Worm (Caenorhabditis elegans) whole organism, L1 larva: Measurements from ENCODE around the gene nhr-20.

Source experiments
- C16A3.4 ChIP-seq: fragments of 150-350 bp; optimal IDR thresholded peaks from 2 replicates; lab custom pipeline; 2014; ENCODE audit warnings: missing biosample characterization, missing genetic modification characterization
- F16B12.6 ChIP-seq: fragments of 150-350 bp; optimal IDR thresholded peaks from 2 replicates; lab custom pipeline; 2014; ENCODE audit warnings: missing biosample characterization, missing genetic modification characterization
- ceh-63 ChIP-seq: fragments of 200-800 bp; sonication (Bioruptor generic); optimal IDR thresholded peaks from 2 replicates; lab custom pipeline; 2018; ENCODE audit warnings: mild to moderate bottlenecking, missing genetic modification characterization, missing compliant biosample characterization
- ceh-8 ChIP-seq: fragments of 200-800 bp; sonication (Bioruptor generic); optimal IDR thresholded peaks from 2 replicates; lab custom pipeline; 2018; ENCODE audit warnings: mild to moderate bottlenecking, missing genetic modification characterization, moderate library complexity, missing compliant biosample characterization
- ceh-90 ChIP-seq: sonication (generic microtip); optimal IDR thresholded peaks from 2 replicates; lab custom pipeline; 2016; ENCODE audit warnings: missing genetic modification characterization, missing compliant biosample characterization
- ces-1 ChIP-seq: fragments of 150-350 bp; optimal IDR thresholded peaks from 2 replicates; lab custom pipeline; 2014; ENCODE audit warnings: missing biosample characterization, missing genetic modification reagents, missing genetic modification characterization
- efl-1 ChIP-seq, 4 experiments: fragments of 150-350 bp; optimal IDR thresholded peaks in 3 of 4; peaks in 1 of 4; 1 replicate in 1 of 4; 2 replicates in 3 of 4; lab custom pipeline; 2014; ENCODE audit warnings: missing biosample characterization in 2 of 4, missing genetic modification characterization in 2 of 4, missing genetic modification reagents in 2 of 4
- efl-3 ChIP-seq: fragments of 200-800 bp; sonication (Bioruptor generic); optimal IDR thresholded peaks from 2 replicates; lab custom pipeline; 2018; ENCODE audit warnings: mild to moderate bottlenecking, missing genetic modification characterization, missing compliant biosample characterization
- egl-27 ChIP-seq, 2 experiments: fragments of 150-350 bp in 1 of 2; sonication (generic microtip); optimal IDR thresholded peaks; 3 replicates each; lab custom pipeline; 2017 to 2018; ENCODE audit warnings: missing biosample characterization in 2 of 2, missing genetic modification characterization in 2 of 2, missing genetic modification reagents in 2 of 2
- elt-2 ChIP-seq: sonication (generic microtip); optimal IDR thresholded peaks from 2 replicates; lab custom pipeline; 2016; ENCODE audit warnings: missing genetic modification characterization, mild to moderate bottlenecking, inconsistent platforms, missing compliant biosample characterization, missing genetic modification reagents
- ets-5 ChIP-seq: fragments of 200-800 bp; sonication (Bioruptor generic); IDR thresholded peaks from 2 replicates; pipeline ENCODE4 v1.3.6; 2022; ENCODE audit warnings: missing genetic modification characterization, missing compliant biosample characterization
- fkh-10 ChIP-seq: sonication (generic microtip); optimal IDR thresholded peaks from 2 replicates; lab custom pipeline; 2017; ENCODE audit warnings: missing biosample characterization, missing genetic modification reagents, missing genetic modification characterization
- grh-1 ChIP-seq: fragments of 200-800 bp; sonication (Bioruptor generic); IDR thresholded peaks from 2 replicates; pipeline ENCODE4 v1.3.6; 2022; ENCODE audit warnings: missing genetic modification reagents, missing genetic modification characterization, missing compliant biosample characterization
- irx-1 ChIP-seq: sonication (generic microtip); optimal IDR thresholded peaks from 2 replicates; lab custom pipeline; 2016; ENCODE audit warnings: missing genetic modification characterization, missing compliant biosample characterization
- jun-1 ChIP-seq: fragments of 150-350 bp; optimal IDR thresholded peaks from 2 replicates; lab custom pipeline; 2014; ENCODE audit warnings: missing biosample characterization, missing genetic modification reagents, missing genetic modification characterization
- lin-13 ChIP-seq: fragments of 150-350 bp; optimal IDR thresholded peaks from 2 replicates; lab custom pipeline; 2014; ENCODE audit warnings: missing biosample characterization, missing genetic modification reagents, missing genetic modification characterization
- lir-3 ChIP-seq: sonication (generic microtip); optimal IDR thresholded peaks from 2 replicates; lab custom pipeline; 2016; ENCODE audit warnings: mild to moderate bottlenecking, missing genetic modification characterization, moderate library complexity, missing compliant biosample characterization; ENCODE audit not compliant: poor library complexity
- lsy-2 ChIP-seq, 2 experiments: fragments of 150-350 bp; optimal IDR thresholded peaks; 2 replicates each; lab custom pipeline; 2014; ENCODE audit warnings: missing biosample characterization in 2 of 2, missing genetic modification characterization in 2 of 2
- mab-9 ChIP-seq: fragments of 200-800 bp; sonication (Bioruptor generic); IDR thresholded peaks from 2 replicates; pipeline ENCODE4 v1.3.6; 2022; ENCODE audit warnings: missing genetic modification reagents, missing genetic modification characterization, missing compliant biosample characterization
- mdl-1 ChIP-seq, 2 experiments: fragments of 150-350 bp; optimal IDR thresholded peaks; 2 replicates each; lab custom pipeline; 2014 to 2017; ENCODE audit warnings: missing biosample characterization in 2 of 2, missing genetic modification characterization in 2 of 2, inconsistent platforms in 1 of 2
- nhr-237 ChIP-seq: fragments of 150-350 bp; optimal IDR thresholded peaks from 2 replicates; lab custom pipeline; 2014; ENCODE audit warnings: missing biosample characterization, missing genetic modification characterization
- nhr-28 ChIP-seq: fragments of 150-350 bp; optimal IDR thresholded peaks from 2 replicates; lab custom pipeline; 2014; ENCODE audit warnings: missing biosample characterization, missing genetic modification characterization
- nhr-47 ChIP-seq: sonication (generic microtip); optimal IDR thresholded peaks from 2 replicates; lab custom pipeline; 2016; ENCODE audit warnings: mild to moderate bottlenecking, missing genetic modification characterization, moderate library complexity, missing compliant biosample characterization
- nhr-76 ChIP-seq: sonication (generic microtip); optimal IDR thresholded peaks from 2 replicates; lab custom pipeline; 2017; ENCODE audit warnings: missing biosample characterization, missing genetic modification characterization
- nhr-84 ChIP-seq: sonication (generic microtip); optimal IDR thresholded peaks from 2 replicates; lab custom pipeline; 2017; ENCODE audit warnings: missing biosample characterization, missing genetic modification characterization
- nhr-85 ChIP-seq: sonication (generic microtip); peaks from one replicate; lab custom pipeline; 2016; ENCODE audit warnings: missing genetic modification characterization, inconsistent platforms, missing compliant biosample characterization
- pax-3 ChIP-seq: fragments of 200-800 bp; sonication (Bioruptor generic); optimal IDR thresholded peaks from 2 replicates; lab custom pipeline; 2018; ENCODE audit warnings: mild to moderate bottlenecking, missing genetic modification characterization, moderate library complexity, missing compliant biosample characterization
- pqm-1 ChIP-seq: sonication (generic microtip); optimal IDR thresholded peaks from 3 replicates; lab custom pipeline; 2017; ENCODE audit warnings: missing biosample characterization, missing genetic modification characterization
- rnt-1 ChIP-seq: sonication (generic microtip); optimal IDR thresholded peaks from 2 replicates; lab custom pipeline; 2016; ENCODE audit warnings: mild to moderate bottlenecking, missing genetic modification characterization, moderate library complexity, missing compliant biosample characterization
- sox-4 ChIP-seq: sonication (generic microtip); optimal IDR thresholded peaks from 2 replicates; lab custom pipeline; 2016; ENCODE audit warnings: missing genetic modification characterization, missing compliant biosample characterization
- sup-37 ChIP-seq: fragments of 200-800 bp; sonication (Bioruptor generic); optimal IDR thresholded peaks from 2 replicates; lab custom pipeline; 2018; ENCODE audit warnings: mild to moderate bottlenecking, missing genetic modification characterization, missing compliant biosample characterization
- unc-130 ChIP-seq: fragments of 150-350 bp; optimal IDR thresholded peaks from 2 replicates; lab custom pipeline; 2017; ENCODE audit warnings: missing biosample characterization, missing genetic modification characterization, inconsistent platforms
- unc-30 ChIP-seq: sonication (generic microtip); optimal IDR thresholded peaks from 2 replicates; lab custom pipeline; 2017; ENCODE audit warnings: missing biosample characterization, missing genetic modification characterization
- unc-62 ChIP-seq: fragments of 150-350 bp; optimal IDR thresholded peaks from 2 replicates; lab custom pipeline; 2014; ENCODE audit warnings: missing biosample characterization, missing genetic modification reagents, missing genetic modification characterization
- vab-15 ChIP-seq: sonication (generic microtip); optimal IDR thresholded peaks from 2 replicates; lab custom pipeline; 2017; ENCODE audit warnings: missing genotype, mild to moderate bottlenecking, missing genetic modification characterization, missing compliant biosample characterization
- xbp-1 ChIP-seq: sonication (generic microtip); optimal IDR thresholded peaks from 2 replicates; lab custom pipeline; 2016; ENCODE audit warnings: missing genetic modification characterization, missing compliant biosample characterization
- zag-1 ChIP-seq: fragments of 150-350 bp; optimal IDR thresholded peaks from 2 replicates; lab custom pipeline; 2014; ENCODE audit warnings: missing biosample characterization, missing genetic modification characterization
- ztf-11 ChIP-seq, 2 experiments: sonication (generic microtip); optimal IDR thresholded peaks; 2 replicates each; lab custom pipeline; 2016 to 2017; ENCODE audit warnings: missing genetic modification characterization in 2 of 2, missing biosample characterization in 1 of 2, missing compliant biosample characterization in 1 of 2

The nhr-20 gene

ce11 chrIII:4231372-4231771 lies 1.6 kb downstream of the nhr-20 start:
- no peak for TF ChIP-seq ceh-63
- no peak for TF ChIP-seq mab-9 (GFP tag; lab: Robert Waterston, UW)
- TF ChIP-seq unc-30 (tag; lab: Kevin White, UChicago) = no peak
- TF ChIP-seq efl-1 (optimal IDR thresholded peaks at IDR 0.05; lab: Kevin White, UChicago) = no peak
- TF ChIP-seq efl-1 (GFP tag; optimal IDR thresholded peaks at IDR 0.05 in 1 of 2; lab: Kevin White, UChicago) = peak in 1 of 2 experiments; percentile 48

ce11 chrIII:4230092-4230491 lies 2.9 kb downstream of the nhr-20 start:
- TF ChIP-seq ztf-11 (tag; optimal IDR thresholded peaks at IDR 0.05; lab: Kevin White, UChicago) = no peak
- peak in 1 of 2 experiments; percentile 3 for TF ChIP-seq lsy-2 (tag; optimal IDR thresholded peaks at IDR 0.05; lab: Kevin White, UChicago)
- TF ChIP-seq, all 84 proteins: peak for 1

ce11 chrIII:4228841-4229240 lies 4.2 kb downstream of the nhr-20 start, which contains the start of gene F43C1.5:
F43C1.5 (plus strand) TSS chrIII:4229141.
- TF ChIP-seq efl-1 (optimal IDR thresholded peaks at IDR 0.05; lab: Kevin White, UChicago) (no peak), efl-1 (GFP tag; optimal IDR thresholded peaks at IDR 0.05 in 1 of 2; lab: Kevin White, UChicago) (peak in 1 of 2 experiments; percentile 20), grh-1 (GFP tag; lab: Robert Waterston, UW) (no peak)

ce11 chrIII:4228008-4228407 lies 5.0 kb downstream of the nhr-20 start, which contains the start of gene mpk-1:
mpk-1 (minus strand) TSS chrIII:4228108.
- TF ChIP-seq elt-2 (tag; lab: Kevin White, UChicago) = no peak

- no peak for TF ChIP-seq lsy-2 (tag; optimal IDR thresholded peaks at IDR 0.05; lab: Kevin White, UChicago)
- TF ChIP-seq nhr-237 = no peak
- no peak for TF ChIP-seq ztf-11 (tag; optimal IDR thresholded peaks at IDR 0.05; lab: Kevin White, UChicago)
- TF ChIP-seq unc-62 = no peak
- TF ChIP-seq zag-1 (tag; lab: Kevin White, UChicago) = no peak
- TF ChIP-seq vab-15 (tag; lab: Kevin White, UChicago) = no peak
- no peak for TF ChIP-seq ceh-90
- no peak for TF ChIP-seq ces-1 (GFP tag; lab: Kevin White, UChicago)
- TF ChIP-seq jun-1 (tag; lab: Kevin White, UChicago) = no peak
- no peak for TF ChIP-seq nhr-76 (tag; lab: Kevin White, UChicago)
- no peak for TF ChIP-seq unc-130 (tag; lab: Kevin White, UChicago)
- TF ChIP-seq nhr-85 = no peak
Measured at ce11 chrIII:4227363-4227762, 5.7 kb downstream of the nhr-20 start.

ce11 chrIII:4224722-4225121 lies 8.3 kb downstream of the nhr-20 start:
- TF ChIP-seq irx-1 (tag; lab: Kevin White, UChicago) (no peak), efl-1 (optimal IDR thresholded peaks at IDR 0.05; lab: Kevin White, UChicago) (no peak), efl-1 (GFP tag; optimal IDR thresholded peaks at IDR 0.05 in 1 of 2; lab: Kevin White, UChicago) (peak in 1 of 2 experiments; percentile 94), rnt-1 (no peak)
- TF ChIP-seq, all 84 proteins: peak for 1

ce11 chrIII:4223668-4224127 lies 9.3 kb downstream of the nhr-20 start:
- no peak for TF ChIP-seq nhr-28
- TF ChIP-seq ceh-8 (GFP tag; lab: Kevin White, UChicago) = peak; percentile 24
- peak; percentile 83 for TF ChIP-seq fkh-10 (GFP tag; lab: Kevin White, UChicago)
- peak; percentile 58 for TF ChIP-seq sox-4 (tag; lab: Kevin White, UChicago)
- peak; percentile 79 for TF ChIP-seq C16A3.4 (tag; lab: Kevin White, UChicago)
- TF ChIP-seq ets-5 (GFP tag; lab: Robert Waterston, UW) = no peak
- no peak for TF ChIP-seq efl-3
- TF ChIP-seq sup-37 (GFP tag; lab: Kevin White, UChicago) = peak; percentile 37
- TF ChIP-seq unc-130 (tag; lab: Kevin White, UChicago) = peak; percentile 72
- peak; percentile 61 for TF ChIP-seq pax-3 (tag; lab: Kevin White, UChicago)
- peak; percentile 45 for TF ChIP-seq lir-3 (tag; lab: Kevin White, UChicago)
- peak; percentile 80 for TF ChIP-seq xbp-1
- TF ChIP-seq nhr-84 = no peak
- TF ChIP-seq unc-62 = peak; percentile 32
- peak; percentile 29 to 84 for TF ChIP-seq egl-27 (tag; optimal IDR thresholded peaks at IDR 0.05; lab: Kevin White, UChicago)
- TF ChIP-seq lin-13 (GFP tag; lab: Kevin White, UChicago) = peak; percentile 62
- TF ChIP-seq nhr-47 (tag; lab: Kevin White, UChicago) = peak; percentile 86
- no peak for TF ChIP-seq ztf-11 (tag; optimal IDR thresholded peaks at IDR 0.05; lab: Kevin White, UChicago)
- no peak for TF ChIP-seq grh-1 (GFP tag; lab: Robert Waterston, UW)
- peak; percentile 15 for TF ChIP-seq F16B12.6 (tag; lab: Kevin White, UChicago)
- no peak for TF ChIP-seq ceh-90
- TF ChIP-seq jun-1 (tag; lab: Kevin White, UChicago) = peak; percentile 91
- peak in 1 of 2 experiments; percentile 89 for TF ChIP-seq mdl-1 (tag; optimal IDR thresholded peaks at IDR 0.05; lab: Kevin White, UChicago)
- no peak for TF ChIP-seq pqm-1 (tag; lab: Kevin White, UChicago)
